Fruit fly (Drosophila melanogaster) S2 (cell line): ENCODE results near the gene Nost.

Experiments
- CG8478 ChIP-seq: fragments of >200 bp; optimal IDR thresholded peaks from 2 replicates; lab custom pipeline; 2018
- CTCF ChIP-seq, 2 experiments: fragments of >200 bp; optimal IDR thresholded peaks; 2 replicates each; lab custom pipeline; 2018

DNA sequence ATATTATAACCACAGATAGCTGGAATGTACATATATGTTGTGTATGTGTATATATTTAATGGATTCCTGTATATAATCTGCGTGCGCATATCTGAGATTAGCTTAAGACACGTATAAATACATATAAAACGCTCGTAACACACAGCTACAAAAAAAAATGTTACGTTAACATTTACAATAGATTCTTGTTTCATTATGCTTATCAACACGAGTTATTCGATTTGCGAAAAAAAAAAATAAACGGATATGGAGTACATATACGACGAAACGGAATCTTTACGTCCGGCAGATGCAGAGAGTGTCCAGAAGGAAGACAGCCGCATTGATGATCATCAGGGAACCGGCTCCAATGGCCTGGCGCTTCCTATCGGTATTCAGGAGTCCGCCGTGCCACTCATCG, 41.3 kb downstream of the Nost start, which contains the start of gene CG10970:
- TF ChIP-seq CG8478 (lab: Kevin White, UChicago) (no peak), CTCF (optimal IDR thresholded peaks at IDR 0.05; lab: Kevin White, UChicago) (no peak)
